Worm (Caenorhabditis elegans) whole organism, L4 larva: Measurements from ENCODE around the gene ZK930.6.

Experiments
- D1046.2 ChIP-seq: fragments of 200-800 bp; sonication (Bioruptor generic); IDR thresholded peaks from 2 replicates; pipeline ENCODE4 v1.3.6; 2022; ENCODE audit warnings: missing genetic modification characterization, missing compliant biosample characterization
- F26F4.8 ChIP-seq: fragments of 200-800 bp; sonication (Bioruptor generic); conservative IDR thresholded peaks from 2 replicates; pipeline ENCODE4 v1.3.6; 2022; ENCODE audit warnings: missing genetic modification characterization, missing compliant biosample characterization
- F37D6.2 ChIP-seq: sonication (generic microtip); optimal IDR thresholded peaks from 2 replicates; lab custom pipeline; 2016; ENCODE audit warnings: mild to moderate bottlenecking, missing genetic modification characterization, missing compliant biosample characterization
- F44E2.7 ChIP-seq: fragments of 200-800 bp; sonication (Bioruptor generic); IDR thresholded peaks from 2 replicates; pipeline ENCODE4 v2.1.2; 2022; ENCODE audit warnings: missing genetic modification characterization, missing compliant biosample characterization
- R02D3.7 ChIP-seq: fragments of 150-350 bp; sonication (generic microtip); optimal IDR thresholded peaks from 3 replicates; lab custom pipeline; 2014; ENCODE audit warnings: missing biosample characterization, missing genetic modification characterization
- T20F7.1 ChIP-seq: fragments of 200-800 bp; sonication (Bioruptor generic); optimal IDR thresholded peaks from 2 replicates; lab custom pipeline; 2018; ENCODE audit warnings: mild to moderate bottlenecking, missing genetic modification characterization, missing compliant biosample characterization
- Y48G9A.11 ChIP-seq: fragments of 200-800 bp; sonication (Bioruptor generic); IDR thresholded peaks from 2 replicates; pipeline ENCODE4 v1.3.6; 2022; ENCODE audit warnings: missing genetic modification reagents, missing genetic modification characterization, missing compliant biosample characterization
- ZK546.5 ChIP-seq, 2 experiments: sonication (generic microtip); optimal IDR thresholded peaks; 2 replicates each; lab custom pipeline; 2017; ENCODE audit warnings: missing biosample characterization in 2 of 2, missing genetic modification characterization in 2 of 2
- aha-1 ChIP-seq: fragments of 150-350 bp; peaks from one replicate; lab custom pipeline; 2014; ENCODE audit warnings: missing biosample characterization, missing genetic modification characterization
- aly-2 ChIP-seq: sonication (generic microtip); optimal IDR thresholded peaks from 2 replicates; lab custom pipeline; 2018; ENCODE audit warnings: missing biosample characterization, missing genetic modification characterization
- ceh-82 ChIP-seq: sonication (generic microtip); optimal IDR thresholded peaks from 2 replicates; lab custom pipeline; 2017; ENCODE audit warnings: missing biosample characterization, missing genetic modification characterization
- ces-1 ChIP-seq: fragments of 150-350 bp; sonication (generic microtip); optimal IDR thresholded peaks from 4 replicates; lab custom pipeline; 2014; ENCODE audit warnings: missing biosample characterization, missing genetic modification reagents, missing genetic modification characterization
- ctbp-1 ChIP-seq: fragments of 200-800 bp; sonication (Bioruptor generic); IDR thresholded peaks from 2 replicates; pipeline ENCODE4 v1.3.6; 2022; ENCODE audit warnings: missing genetic modification reagents, missing genetic modification characterization, missing compliant biosample characterization
- daf-12 ChIP-seq: fragments of 150-350 bp; optimal IDR thresholded peaks from 2 replicates; lab custom pipeline; 2014; ENCODE audit warnings: missing biosample characterization, missing genetic modification reagents, missing genetic modification characterization
- daf-8 ChIP-seq: fragments of 200-800 bp; sonication (Bioruptor generic); IDR thresholded peaks from 2 replicates; pipeline ENCODE4 v1.3.6; 2022; ENCODE audit warnings: missing genetic modification characterization, missing compliant biosample characterization
- dmd-9 ChIP-seq: fragments of 200-800 bp; sonication (Bioruptor generic); IDR thresholded peaks from 2 replicates; pipeline ENCODE4 v1.3.6; 2022; ENCODE audit warnings: missing genetic modification reagents, missing genetic modification characterization, missing compliant biosample characterization
- dve-1 ChIP-seq: sonication (generic microtip); optimal IDR thresholded peaks from 2 replicates; lab custom pipeline; 2017; ENCODE audit warnings: antibody characterized with exemption, mild to moderate bottlenecking, missing genetic modification characterization, missing compliant biosample characterization; ENCODE audit not compliant: insufficient read depth
- fkh-10 ChIP-seq: fragments of 150-350 bp; optimal IDR thresholded peaks from 2 replicates; lab custom pipeline; 2014; ENCODE audit warnings: missing biosample characterization, missing genetic modification reagents, missing genetic modification characterization
- gei-8 ChIP-seq: fragments of 200-800 bp; sonication (Bioruptor generic); optimal IDR thresholded peaks from 2 replicates; lab custom pipeline; 2018; ENCODE audit warnings: mild to moderate bottlenecking, missing genetic modification characterization, missing compliant biosample characterization
- hif-1 ChIP-seq, 2 experiments: sonication (generic microtip); optimal IDR thresholded peaks; 2 replicates each; lab custom pipeline; 2016 to 2017; ENCODE audit warnings: missing compliant biosample characterization in 2 of 2, missing genetic modification characterization in 2 of 2, missing genetic modification reagents in 2 of 2, missing genotype in 2 of 2, mild to moderate bottlenecking in 1 of 2
- hlh-11 ChIP-seq: fragments of 200-800 bp; sonication (Bioruptor generic); optimal IDR thresholded peaks from 2 replicates; lab custom pipeline; 2018; ENCODE audit warnings: mild to moderate bottlenecking, missing genetic modification characterization, missing compliant biosample characterization
- hmg-1.1 ChIP-seq: fragments of 200-800 bp; sonication (Bioruptor generic); IDR thresholded peaks from 2 replicates; pipeline ENCODE4 v1.3.6; 2022; ENCODE audit warnings: missing genetic modification reagents, missing genetic modification characterization, missing compliant biosample characterization
- lin-29 ChIP-seq: fragments of 200-800 bp; sonication (Bioruptor generic); IDR thresholded peaks from 2 replicates; pipeline ENCODE4 v1.3.6; 2022; ENCODE audit warnings: missing genetic modification reagents, missing genetic modification characterization, missing compliant biosample characterization
- lin-38 ChIP-seq: fragments of 200-800 bp; sonication (Bioruptor generic); IDR thresholded peaks from 2 replicates; pipeline ENCODE4 v1.3.6; 2022; ENCODE audit warnings: missing genetic modification reagents, missing genetic modification characterization, missing compliant biosample characterization
- lin-39 ChIP-seq: fragments of 150-350 bp; optimal IDR thresholded peaks from 2 replicates; lab custom pipeline; 2014; ENCODE audit warnings: missing biosample characterization, missing genetic modification reagents, missing genetic modification characterization
- madf-9 ChIP-seq: fragments of 200-800 bp; sonication (Bioruptor generic); conservative IDR thresholded peaks from 2 replicates; pipeline ENCODE4 v1.3.6; 2022; ENCODE audit warnings: missing genetic modification reagents, missing genetic modification characterization, missing compliant biosample characterization
- mdl-1 ChIP-seq, 2 experiments: fragments of 150-350 bp in 1 of 2; sonication (generic microtip) in 1 of 2; optimal IDR thresholded peaks; 2 replicates each; lab custom pipeline; 2014 to 2017; ENCODE audit warnings: missing biosample characterization in 2 of 2, missing genetic modification characterization in 2 of 2
- mdt-29 ChIP-seq: fragments of 200-800 bp; sonication (Bioruptor generic); IDR thresholded peaks from 2 replicates; pipeline ENCODE4 v1.3.6; 2022; ENCODE audit warnings: missing genetic modification reagents, missing genetic modification characterization, missing compliant biosample characterization
- mep-1 ChIP-seq: fragments of 150-350 bp; sonication (generic microtip); optimal IDR thresholded peaks from 3 replicates; lab custom pipeline; 2014; ENCODE audit warnings: missing biosample characterization, missing genetic modification characterization
- mxl-2 ChIP-seq: fragments of 200-800 bp; sonication (Bioruptor generic); conservative IDR thresholded peaks from 2 replicates; pipeline ENCODE4 v1.3.6; 2022; ENCODE audit warnings: missing genetic modification reagents, missing genetic modification characterization, missing compliant biosample characterization
- nhr-111 ChIP-seq: fragments of 200-800 bp; sonication (Bioruptor generic); optimal IDR thresholded peaks from 2 replicates; lab custom pipeline; 2018; ENCODE audit warnings: mild to moderate bottlenecking, missing genetic modification characterization, missing compliant biosample characterization
- nhr-42 ChIP-seq: fragments of 200-800 bp; sonication (Bioruptor generic); IDR thresholded peaks from 2 replicates; pipeline ENCODE4 v1.3.6; 2022; ENCODE audit warnings: missing genetic modification characterization, missing compliant biosample characterization
- nhr-76 ChIP-seq: fragments of 150-350 bp; optimal IDR thresholded peaks from 2 replicates; lab custom pipeline; 2014; ENCODE audit warnings: missing biosample characterization, missing genetic modification characterization
- nhr-77 ChIP-seq: fragments of 150-350 bp; optimal IDR thresholded peaks from 2 replicates; lab custom pipeline; 2014; ENCODE audit warnings: missing biosample characterization, missing genetic modification characterization
- pha-4 ChIP-seq, 2 experiments: fragments of 150-350 bp in 1 of 2; fragments of 200-800 bp in 1 of 2; sonication (Bioruptor generic) in 1 of 2; IDR thresholded peaks in 1 of 2; optimal IDR thresholded peaks in 1 of 2; 2 replicates each; pipeline versions ENCODE4 v1.3.6 to Lab custom; 2014 to 2022; ENCODE audit warnings: missing genetic modification characterization in 2 of 2, missing genetic modification reagents in 2 of 2, missing biosample characterization in 1 of 2, missing compliant biosample characterization in 1 of 2
- saeg-2 ChIP-seq: fragments of 200-800 bp; sonication (Bioruptor generic); IDR thresholded peaks from 2 replicates; pipeline ENCODE4 v1.3.6; 2022; ENCODE audit warnings: missing genetic modification reagents, missing genetic modification characterization, missing compliant biosample characterization
- sdz-12 ChIP-seq: fragments of 200-800 bp; sonication (Bioruptor generic); optimal IDR thresholded peaks from 2 replicates; lab custom pipeline; 2018; ENCODE audit warnings: mild to moderate bottlenecking, missing genetic modification characterization, missing compliant biosample characterization
- set-16 ChIP-seq: fragments of 200-800 bp; sonication (Bioruptor generic); IDR thresholded peaks from 2 replicates; pipeline ENCODE4 v1.3.6; 2022; ENCODE audit warnings: missing genetic modification reagents, missing genetic modification characterization, missing compliant biosample characterization
- skn-1 ChIP-seq: fragments of 150-350 bp; optimal IDR thresholded peaks from 2 replicates; lab custom pipeline; 2014; ENCODE audit warnings: missing biosample characterization, missing genetic modification characterization
- snpc-1.2 ChIP-seq: fragments of 200-800 bp; sonication (Bioruptor generic); IDR thresholded peaks from 2 replicates; pipeline ENCODE4 v1.3.6; 2022; ENCODE audit warnings: missing genetic modification reagents, missing genetic modification characterization, missing compliant biosample characterization
- spr-1 ChIP-seq: sonication (generic microtip); optimal IDR thresholded peaks from 2 replicates; lab custom pipeline; 2016; ENCODE audit warnings: mild to moderate bottlenecking, missing genetic modification characterization, missing compliant biosample characterization
- spr-3 ChIP-seq: fragments of 200-800 bp; sonication (Bioruptor generic); optimal IDR thresholded peaks from 2 replicates; lab custom pipeline; 2018; ENCODE audit warnings: mild to moderate bottlenecking, missing genetic modification characterization, missing compliant biosample characterization
- tra-1 ChIP-seq: fragments of 200-800 bp; sonication (Bioruptor generic); IDR thresholded peaks from 2 replicates; pipeline ENCODE4 v1.3.6; 2022; ENCODE audit warnings: missing genetic modification reagents, missing genetic modification characterization, missing compliant biosample characterization
- vab-7 ChIP-seq: fragments of 200-800 bp; sonication (Bioruptor generic); IDR thresholded peaks from 2 replicates; pipeline ENCODE4 v1.3.6; 2022; ENCODE audit warnings: missing genetic modification reagents, missing genetic modification characterization, missing compliant biosample characterization
- zag-1 ChIP-seq: fragments of 150-350 bp; optimal IDR thresholded peaks from 2 replicates; lab custom pipeline; 2014; ENCODE audit warnings: missing biosample characterization, missing genetic modification characterization
- zfp-2 ChIP-seq: sonication (generic microtip); optimal IDR thresholded peaks from 2 replicates; lab custom pipeline; 2016; ENCODE audit warnings: mild to moderate bottlenecking, missing genetic modification characterization, missing compliant biosample characterization
- zip-11 ChIP-seq: fragments of 200-800 bp; sonication (Bioruptor generic); IDR thresholded peaks from 2 replicates; pipeline ENCODE4 v1.3.6; 2022; ENCODE audit warnings: missing genetic modification characterization, missing compliant biosample characterization
- zip-2 ChIP-seq: fragments of 150-350 bp; optimal IDR thresholded peaks from 2 replicates; lab custom pipeline; 2014; ENCODE audit warnings: missing biosample characterization, missing genetic modification characterization

ZK930.6 gene

DNA sequence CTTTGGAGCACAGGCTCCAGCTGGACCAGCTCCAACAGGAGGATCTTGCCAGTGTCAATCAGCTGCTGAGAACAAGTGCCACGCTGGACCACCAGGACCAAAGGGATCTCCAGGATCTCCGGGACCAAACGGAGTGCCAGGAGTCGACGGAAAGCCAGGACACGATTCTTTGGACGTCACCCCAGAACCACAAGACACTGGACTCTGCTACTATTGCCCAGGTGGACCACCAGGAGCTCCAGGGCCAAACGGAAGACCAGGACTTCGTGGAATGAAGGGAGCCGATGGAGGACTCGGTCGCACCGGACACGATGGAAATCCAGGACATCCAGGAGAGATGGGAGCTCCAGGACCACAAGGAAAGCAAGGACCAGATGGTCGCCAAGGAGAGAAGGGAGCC is 14.9 kb upstream of the ZK930.6 start:
- TF ChIP-seq mep-1 (tag; lab: Kevin White, UChicago) (no peak), set-16 (GFP tag; lab: Robert Waterston, UW) (peak; percentile 78)

DNA sequence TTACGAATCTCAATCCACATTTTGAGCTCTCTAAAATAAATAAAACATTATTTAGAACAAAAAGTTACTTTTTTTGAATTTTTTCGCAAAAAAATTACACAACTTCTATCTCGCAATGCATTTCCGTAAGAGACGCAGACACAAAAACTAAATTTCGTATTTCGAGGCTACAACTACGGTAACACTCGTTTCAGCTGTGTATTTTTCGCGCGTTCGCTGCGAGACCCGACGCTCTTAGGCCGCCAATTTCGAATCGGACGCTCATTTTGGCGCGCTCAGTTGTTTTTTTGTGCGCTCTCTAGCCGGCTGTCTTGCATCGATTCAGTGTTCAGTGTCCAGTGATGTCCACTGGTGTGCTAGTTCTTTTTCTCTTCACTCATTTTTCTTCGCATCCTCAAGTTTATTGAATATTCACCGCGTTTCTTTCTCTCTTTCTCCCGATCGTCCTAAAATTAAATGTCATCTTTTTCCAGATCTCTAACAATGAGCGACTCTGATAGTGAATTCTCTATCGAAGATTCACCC is 9.0 kb upstream of the ZK930.6 start, which contains the start of the genes npp-3 and top-2:
npp-3 (minus strand) TSS at position 115 of the 525 bp plus-strand sequence.
top-2 (plus strand) TSS at position 475 of the 525 bp plus-strand sequence.
- TF ChIP-seq F44E2.7 (no peak), spr-3 (peak; percentile 63), daf-8 (no peak), madf-9 (GFP tag; lab: Robert Waterston, UW) (peak; percentile 53; the same call in 1 of the 2 replicates), Y48G9A.11 (GFP tag; lab: Robert Waterston, UW) (peak; percentile 87), lin-39 (no peak), R02D3.7 (tag; lab: Kevin White, UChicago) (peak; percentile 47), gei-8 (GFP tag; lab: Kevin White, UChicago) (no peak), hmg-1.1 (peak; percentile 94), D1046.2 (GFP tag; lab: Robert Waterston, UW) (peak; percentile 100), mdt-29 (GFP tag; lab: Robert Waterston, UW) (peak; percentile 84), aha-1 (tag; lab: Kevin White, UChicago) (peak; percentile 93), nhr-76 (no peak), mdl-1 (tag; optimal IDR thresholded peaks at IDR 0.05; lab: Kevin White, UChicago) (peak in 1 of 2 experiments; percentile 77), ces-1 (GFP tag; lab: Kevin White, UChicago) (no peak), nhr-77 (tag; lab: Kevin White, UChicago) (peak; percentile 56), aly-2 (tag; lab: Kevin White, UChicago) (no peak), nhr-111 (GFP tag; lab: Kevin White, UChicago) (no peak), dve-1 (tag; lab: Kevin White, UChicago) (peak; percentile 93), sdz-12 (GFP tag; lab: Kevin White, UChicago) (no peak), ceh-82 (tag; lab: Kevin White, UChicago) (no peak), lin-29 (GFP tag; lab: Robert Waterston, UW) (no peak), vab-7 (GFP tag; lab: Robert Waterston, UW) (peak; percentile 84), hif-1 (tag; optimal IDR thresholded peaks at IDR 0.05; lab: Kevin White, UChicago) (peak; percentile 41 to 87), fkh-10 (peak; percentile 97), F26F4.8 (GFP tag; lab: Robert Waterston, UW) (no peak), skn-1 (tag; lab: Kevin White, UChicago) (no peak), hlh-11 (tag; lab: Kevin White, UChicago) (peak; percentile 94), zag-1 (tag; lab: Kevin White, UChicago) (no peak), snpc-1.2 (GFP tag; lab: Robert Waterston, UW) (peak; percentile 72), pha-4 (GFP tag; IDR thresholded peaks at IDR 0.05; lab: Robert Waterston, UW) (no peak; the same call in 1 of the 2 replicates), pha-4 (tag; optimal IDR thresholded peaks at IDR 0.05; lab: Kevin White, UChicago) (peak; percentile 35), set-16 (GFP tag; lab: Robert Waterston, UW) (peak; percentile 48; the same call in 1 of the 2 replicates), zip-2 (tag; lab: Kevin White, UChicago) (peak; percentile 64), F37D6.2 (tag; lab: Kevin White, UChicago) (peak; percentile 93), ctbp-1 (GFP tag; lab: Robert Waterston, UW) (peak; percentile 87), zfp-2 (tag; lab: Kevin White, UChicago) (peak; percentile 81), lin-38 (GFP tag; lab: Robert Waterston, UW) (peak; percentile 93), daf-12 (tag; lab: Kevin White, UChicago) (no peak), nhr-42 (GFP tag; lab: Robert Waterston, UW) (peak; percentile 74; the same call in 1 of the 2 replicates), ZK546.5 (tag; optimal IDR thresholded peaks at IDR 0.05; lab: Kevin White, UChicago) (peak in 1 of 2 experiments; percentile 4), T20F7.1 (no peak), zip-11 (GFP tag; lab: Robert Waterston, UW) (no peak), spr-1 (peak; percentile 83), saeg-2 (GFP tag; lab: Robert Waterston, UW) (peak; percentile 76), mxl-2 (GFP tag; lab: Robert Waterston, UW) (no peak), dmd-9 (GFP tag; lab: Robert Waterston, UW) (peak; percentile 83), tra-1 (GFP tag; lab: Robert Waterston, UW) (peak; percentile 79; the same call in 1 of the 2 replicates)
